Fruit fly (Drosophila melanogaster): Measurements from ENCODE around the gene dnd.

dnd gene

DNA sequence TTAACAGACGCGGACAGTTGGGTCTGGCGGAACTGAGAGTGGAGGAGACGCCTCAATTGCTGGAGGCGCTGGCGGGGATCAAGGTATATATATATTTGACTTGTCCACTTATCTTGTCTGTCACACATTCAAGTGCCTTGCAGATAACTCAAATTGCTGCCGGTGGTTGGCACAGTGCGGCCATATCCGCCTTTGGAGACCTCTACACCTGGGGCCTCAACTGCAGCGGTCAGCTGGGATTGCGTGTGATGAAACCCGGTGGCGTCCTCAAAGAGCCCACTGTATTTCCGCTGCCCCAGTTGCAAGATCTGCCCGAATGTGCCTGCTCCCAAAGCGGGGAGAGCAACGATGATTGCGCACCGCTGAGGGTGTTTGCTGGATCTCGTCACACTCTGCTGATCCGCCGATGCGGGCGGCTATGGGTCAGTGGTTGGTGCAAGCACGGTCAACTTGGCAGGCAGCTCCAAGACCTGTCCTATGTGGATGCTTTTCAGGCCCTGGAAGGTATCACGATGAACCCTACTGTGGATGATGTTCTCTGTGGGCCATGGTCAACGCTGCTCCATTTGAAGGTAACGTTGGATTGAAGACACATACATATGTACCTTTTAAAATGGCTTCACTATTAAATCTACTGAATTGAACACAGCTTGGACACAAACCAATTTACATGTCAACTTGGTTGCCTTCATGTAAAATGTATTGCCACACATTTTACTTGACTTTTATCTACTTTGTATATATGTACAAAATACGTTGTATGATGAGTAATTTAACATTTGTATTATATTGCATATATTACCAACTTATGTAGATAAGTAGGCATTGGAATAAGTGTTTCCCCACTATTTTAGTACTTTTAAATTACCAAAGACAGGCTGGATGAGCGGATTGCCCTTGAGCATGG, 1.8 kb upstream of the dnd start, which contains the start of gene CG43844 (continued):
- TF ChIP-seq CG6272 (GFP tag; IDR thresholded peaks at IDR 0.05) (peak; percentile 20; the same call in 1 of the 2 replicates), CG8478 (optimal IDR thresholded peaks at IDR 0.05) (peak; percentile 69), h (optimal IDR thresholded peaks at IDR 0.05) (no peak), Ets97D (GFP tag; optimal IDR thresholded peaks at IDR 0.05) (peak; percentile 3), ara (GFP tag; IDR thresholded peaks at IDR 0.05) (0 out of 2 replicates have a peak, but pooled peaks have one; percentile 33), so (GFP tag; IDR thresholded peaks at IDR 0.05) (no peak), Oli (tag; optimal IDR thresholded peaks at IDR 0.05) (no peak), CG11456 (GFP tag; IDR thresholded peaks at IDR 0.05) (0 out of 3 replicates have a peak, but pooled peaks have one; percentile 47), ci (GFP tag; IDR thresholded peaks at IDR 0.05) (0 out of 3 replicates have a peak, but pooled peaks have one; percentile 42), salm (tag; optimal IDR thresholded peaks at IDR 0.05) (no peak), CG1603 (tag; optimal IDR thresholded peaks at IDR 0.05) (peak; percentile 12), vnd (GFP tag; IDR thresholded peaks at IDR 0.05; ENCODE audit: partially characterized antibody) (peak; percentile 45; the same call in 1 of the 3 replicates), CG2199 (GFP tag; IDR thresholded peaks at IDR 0.05) (peak; percentile 80), nerfin-2 (GFP tag; IDR thresholded peaks at IDR 0.05; ENCODE audit: partially characterized antibody) (peak; percentile 53; the same call in 1 of the 2 replicates), CG33213 (GFP tag; optimal IDR thresholded peaks at IDR 0.05) (peak; percentile 3), zfh2 (GFP tag; optimal IDR thresholded peaks at IDR 0.05) (no peak), crp (GFP tag; optimal IDR thresholded peaks at IDR 0.05) (no peak), CG11504 (tag; optimal IDR thresholded peaks at IDR 0.05) (peak; percentile 20), Bgb (GFP tag; IDR thresholded peaks at IDR 0.05; ENCODE audit: partially characterized antibody) (peak; percentile 85), Pdp1 (GFP tag; optimal IDR thresholded peaks at IDR 0.05) (peak in 1 of 2 experiments; percentile 21), CG7928 (GFP tag; optimal IDR thresholded peaks at IDR 0.05) (no peak), inv (GFP tag; IDR thresholded peaks at IDR 0.05; ENCODE audit: partially characterized antibody) (peak; percentile 52; the same call in 1 of the 2 replicates), trem (tag; optimal IDR thresholded peaks at IDR 0.05) (peak; percentile 7), nerfin-1 (tag; optimal IDR thresholded peaks at IDR 0.05) (no peak), CG13287 (GFP tag; IDR thresholded peaks at IDR 0.05; ENCODE audit: partially characterized antibody) (peak; percentile 71), kay (GFP tag; optimal IDR thresholded peaks at IDR 0.05) (peak; percentile 44), amos (GFP tag; IDR thresholded peaks at IDR 0.05; ENCODE audit: partially characterized antibody) (peak; percentile 74), gcm (GFP tag; optimal IDR thresholded peaks at IDR 0.05) (peak; percentile 83), CG2116 (GFP tag; optimal IDR thresholded peaks at IDR 0.05) (no peak), CG10274 (GFP tag; optimal IDR thresholded peaks at IDR 0.05) (peak; percentile 90), ro (GFP tag; IDR thresholded peaks at IDR 0.05) (no peak), insv (GFP tag; optimal IDR thresholded peaks at IDR 0.05) (no peak), Hey (tag; optimal IDR thresholded peaks at IDR 0.05) (peak; percentile 65), pita (GFP tag; optimal IDR thresholded peaks at IDR 0.05) (peak; percentile 72), Med (GFP tag) (peak; percentile 58), cg (GFP tag; optimal IDR thresholded peaks at IDR 0.05) (peak; percentile 40), Hr78 (GFP tag; optimal IDR thresholded peaks at IDR 0.05) (peak in 1 of 2 experiments; percentile 65), CG7745 (tag; optimal IDR thresholded peaks at IDR 0.05) (no peak), CG15479 (GFP tag; optimal IDR thresholded peaks at IDR 0.05) (no peak), CG10267 (tag; optimal IDR thresholded peaks at IDR 0.05) (peak; percentile 19), CG34422 (GFP tag; IDR thresholded peaks at IDR 0.05) (no peak), lab (GFP tag; optimal IDR thresholded peaks at IDR 0.05) (peak; percentile 14), CTCF (GFP tag; optimal IDR thresholded peaks at IDR 0.05) (peak; percentile 84), MBD-R2 (GFP tag; IDR thresholded peaks at IDR 0.05) (no peak)

All from whole organism, embryonic.